Fruit fly (Drosophila melanogaster) whole organism, embryonic: ENCODE measurements around the gene Pgant35A.

Source experiments
- Awh ChIP-seq: fragments of 200-800 bp; sonication (Bioruptor generic); IDR thresholded peaks from 2 replicates; pipeline ENCODE4, ENCODE4 v1.3.6; 2022; ENCODE audit warnings: missing biosample characterization, missing genetic modification characterization
- CG10654 ChIP-seq: fragments of 200-800 bp; sonication (Bioruptor generic); optimal IDR thresholded peaks from 2 replicates; lab custom pipeline; 2016; ENCODE audit warnings: missing biosample characterization, missing genetic modification characterization
- CG11398 ChIP-seq: fragments of 200-800 bp; sonication (Bioruptor generic); optimal IDR thresholded peaks from 2 replicates; lab custom pipeline; 2016; ENCODE audit warnings: missing biosample characterization, missing genetic modification characterization
- CG12219 ChIP-seq: fragments of 200-800 bp; sonication (Bioruptor generic); optimal IDR thresholded peaks from 3 replicates; lab custom pipeline; 2018; ENCODE audit warnings: missing biosample characterization, mild to moderate bottlenecking, missing genetic modification characterization
- CG13287 ChIP-seq: fragments of 200-800 bp; sonication (Bioruptor generic); IDR thresholded peaks from 2 replicates; pipeline ENCODE4 v1.3.6; 2022; ENCODE audit warnings: missing biosample characterization, missing genetic modification characterization; ENCODE audit not compliant: partially characterized antibody
- CG17359 ChIP-seq: fragments of 200-800 bp; sonication (Bioruptor generic); optimal IDR thresholded peaks from 3 replicates; lab custom pipeline; 2018; ENCODE audit warnings: missing biosample characterization, mild to moderate bottlenecking, missing genetic modification characterization, moderate library complexity
- CG17385 ChIP-seq: fragments of 200-800 bp; sonication (Bioruptor generic); optimal IDR thresholded peaks from 3 replicates; lab custom pipeline; 2018; ENCODE audit warnings: missing biosample characterization, mild to moderate bottlenecking, missing genetic modification characterization
- CG1792 ChIP-seq: fragments of 200-800 bp; sonication (Bioruptor generic); optimal IDR thresholded peaks from 2 replicates; lab custom pipeline; 2016; ENCODE audit warnings: missing biosample characterization, missing genetic modification characterization
- CG2120 ChIP-seq: fragments of 200-800 bp; sonication (Bioruptor generic); optimal IDR thresholded peaks from 3 replicates; lab custom pipeline; 2016; ENCODE audit warnings: missing biosample characterization, missing genetic modification characterization
- CG31365 ChIP-seq: fragments of 200-800 bp; sonication (Bioruptor generic); optimal IDR thresholded peaks from 2 replicates; lab custom pipeline; 2018; ENCODE audit warnings: missing biosample characterization, mild to moderate bottlenecking, missing genetic modification characterization
- CG34224 ChIP-seq: fragments of 200-800 bp; sonication (Bioruptor generic); IDR thresholded peaks from 3 replicates; pipeline ENCODE4 v1.3.6; 2022; ENCODE audit warnings: missing biosample characterization, missing genetic modification characterization; ENCODE audit not compliant: partially characterized antibody
- CG34376 ChIP-seq: fragments of 200-800 bp; sonication (Bioruptor generic); optimal IDR thresholded peaks from 2 replicates; lab custom pipeline; 2018; ENCODE audit warnings: missing biosample characterization, mild to moderate bottlenecking, missing genetic modification characterization
- CG34422 ChIP-seq: fragments of 200-800 bp; sonication (Bioruptor generic); IDR thresholded peaks from 3 replicates; pipeline ENCODE4 v1.3.6; 2022; ENCODE audit warnings: missing biosample characterization, missing genetic modification characterization
- CG42726 ChIP-seq: fragments of 200-800 bp; sonication (Bioruptor generic); IDR thresholded peaks from 2 replicates; pipeline ENCODE4 v1.3.6; 2022; ENCODE audit warnings: missing biosample characterization, missing genetic modification characterization; ENCODE audit not compliant: partially characterized antibody
- CG6683 ChIP-seq: fragments of 200-800 bp; sonication (Bioruptor generic); optimal IDR thresholded peaks from 2 replicates; lab custom pipeline; 2017; ENCODE audit warnings: missing biosample characterization, mild to moderate bottlenecking, missing genetic modification characterization, missing genetic modification reagents
- CG6854 ChIP-seq: fragments of 200-800 bp; sonication (Bioruptor generic); optimal IDR thresholded peaks from 3 replicates; lab custom pipeline; 2017; ENCODE audit warnings: missing biosample characterization, mild to moderate bottlenecking, missing genetic modification characterization
- CG8290 ChIP-seq, 3 experiments: fragments of 200-800 bp; sonication (Bioruptor generic); optimal IDR thresholded peaks; 2 replicates each; lab custom pipeline; 2016 to 2019; ENCODE audit warnings: missing biosample characterization in 3 of 3, missing genetic modification characterization in 3 of 3, mild to moderate bottlenecking in 2 of 3, moderate library complexity in 1 of 3
- CoRest ChIP-seq: fragments of 200-800 bp; sonication (Bioruptor generic); optimal IDR thresholded peaks from 3 replicates; lab custom pipeline; 2018; ENCODE audit warnings: missing biosample characterization, mild to moderate bottlenecking, missing genetic modification characterization, moderate library complexity
- Dll ChIP-seq: fragments of 200-800 bp; sonication (Bioruptor generic); IDR thresholded peaks from 4 replicates; pipeline ENCODE4 v1.3.6; 2022; ENCODE audit warnings: missing biosample characterization, missing genetic modification characterization; ENCODE audit not compliant: partially characterized antibody
- Hand ChIP-seq: fragments of 200-800 bp; sonication (Bioruptor generic); optimal IDR thresholded peaks from 2 replicates; lab custom pipeline; 2017; ENCODE audit warnings: mild to moderate bottlenecking, missing biosample characterization, missing genetic modification reagents, missing genetic modification characterization
- HmgD ChIP-seq: fragments of 200-800 bp; sonication (Bioruptor generic); optimal IDR thresholded peaks from 3 replicates; lab custom pipeline; 2016; ENCODE audit warnings: missing biosample characterization, missing genetic modification characterization
- Hr51 ChIP-seq, 2 experiments: fragments of 200-800 bp; sonication (Bioruptor generic); optimal IDR thresholded peaks; 2 replicates in 1 of 2; 3 replicates in 1 of 2; lab custom pipeline; 2016 to 2018; ENCODE audit warnings: missing biosample characterization in 2 of 2, missing genetic modification characterization in 2 of 2, mild to moderate bottlenecking in 1 of 2, moderate library complexity in 1 of 2
- NC2α ChIP-seq: fragments of 200-800 bp; sonication (Bioruptor generic); optimal IDR thresholded peaks from 2 replicates; lab custom pipeline; 2016; ENCODE audit warnings: missing biosample characterization, missing genetic modification characterization
- Nf-YC ChIP-seq: fragments of 200-800 bp; optimal IDR thresholded peaks from 3 replicates; lab custom pipeline; 2019; ENCODE audit warnings: missing biosample characterization, mild to moderate bottlenecking, missing genetic modification characterization, moderate library complexity
- Pdp1 ChIP-seq, 2 experiments: fragments of 200-800 bp; sonication (Bioruptor generic); optimal IDR thresholded peaks; 3 replicates each; lab custom pipeline; 2016; ENCODE audit warnings: missing biosample characterization in 2 of 2, missing genetic modification characterization in 2 of 2, mild to moderate bottlenecking in 1 of 2, moderate library complexity in 1 of 2
- Rfx ChIP-seq: fragments of 200-800 bp; sonication (Bioruptor generic); IDR thresholded peaks from 2 replicates; pipeline ENCODE4 v1.3.6; 2022; ENCODE audit warnings: missing biosample characterization, missing genetic modification characterization
- abd-A ChIP-seq: fragments of 200-800 bp; sonication (Bioruptor generic); optimal IDR thresholded peaks from 3 replicates; lab custom pipeline; 2019; ENCODE audit warnings: missing biosample characterization, mild to moderate bottlenecking, missing genetic modification characterization, moderate library complexity
- ara ChIP-seq: fragments of 200-800 bp; sonication (Bioruptor generic); IDR thresholded peaks from 2 replicates; pipeline ENCODE4 v1.3.6; 2022; ENCODE audit warnings: missing biosample characterization, missing genetic modification characterization
- ato ChIP-seq: fragments of 200-800 bp; sonication (Bioruptor generic); IDR thresholded peaks from 2 replicates; pipeline ENCODE4 v1.3.6; 2022; ENCODE audit warnings: missing biosample characterization, missing genetic modification characterization; ENCODE audit not compliant: partially characterized antibody
- br ChIP-seq: fragments of >200 bp; optimal IDR thresholded peaks from 2 replicates; lab custom pipeline; 2017
- caup ChIP-seq: fragments of 200-800 bp; sonication (Bioruptor generic); optimal IDR thresholded peaks from 3 replicates; lab custom pipeline; 2017; ENCODE audit warnings: missing biosample characterization, mild to moderate bottlenecking, missing genetic modification characterization, moderate library complexity; ENCODE audit not compliant: severe bottlenecking
- croc ChIP-seq: fragments of 200-800 bp; sonication (Bioruptor generic); conservative IDR thresholded peaks from 3 replicates; pipeline ENCODE4 v1.3.6; 2022; ENCODE audit warnings: missing biosample characterization, missing genetic modification characterization
- danr ChIP-seq: fragments of 200-800 bp; sonication (Bioruptor generic); IDR thresholded peaks from 2 replicates; pipeline ENCODE4 v1.3.6; 2022; ENCODE audit warnings: missing biosample characterization, missing genetic modification characterization
- fd102C ChIP-seq: fragments of 200-800 bp; sonication (Bioruptor generic); optimal IDR thresholded peaks from 2 replicates; lab custom pipeline; 2018; ENCODE audit warnings: missing biosample characterization, mild to moderate bottlenecking, missing genetic modification characterization, moderate library complexity
- fd96Cb ChIP-seq: fragments of 200-800 bp; sonication (Bioruptor generic); optimal IDR thresholded peaks from 2 replicates; lab custom pipeline; 2018; ENCODE audit warnings: missing biosample characterization, mild to moderate bottlenecking, missing genetic modification characterization, moderate library complexity
- gro ChIP-seq: fragments of 200-800 bp; sonication (Bioruptor generic); optimal IDR thresholded peaks from 2 replicates; lab custom pipeline; 2016; ENCODE audit warnings: missing biosample characterization, missing genetic modification characterization
- her ChIP-seq: fragments of 200-800 bp; sonication (Bioruptor generic); optimal IDR thresholded peaks from 2 replicates; lab custom pipeline; 2016; ENCODE audit warnings: missing biosample characterization, missing genetic modification characterization
- ind ChIP-seq: fragments of 200-800 bp; sonication (Bioruptor generic); optimal IDR thresholded peaks from 3 replicates; lab custom pipeline; 2016; ENCODE audit warnings: missing biosample characterization, missing genetic modification characterization
- jumu ChIP-seq: fragments of 200-800 bp; sonication (Bioruptor generic); optimal IDR thresholded peaks from 3 replicates; lab custom pipeline; 2016; ENCODE audit warnings: missing biosample characterization, missing genetic modification characterization
- kay ChIP-seq: fragments of 200-800 bp; sonication (Bioruptor generic); optimal IDR thresholded peaks from 2 replicates; lab custom pipeline; 2016; ENCODE audit warnings: missing biosample characterization, missing genetic modification characterization
- mld ChIP-seq: fragments of 200-800 bp; sonication (Bioruptor generic); IDR thresholded peaks from 3 replicates; pipeline ENCODE4 v1.3.6; 2022; ENCODE audit warnings: missing biosample characterization, missing genetic modification characterization; ENCODE audit not compliant: partially characterized antibody
- p53 ChIP-seq: fragments of 200-800 bp; sonication (Bioruptor generic); optimal IDR thresholded peaks from 2 replicates; lab custom pipeline; 2016; ENCODE audit warnings: missing biosample characterization, missing genetic modification characterization
- scrt ChIP-seq: fragments of 200-800 bp; sonication (Bioruptor generic); optimal IDR thresholded peaks from 2 replicates; lab custom pipeline; 2018; ENCODE audit warnings: missing biosample characterization, mild to moderate bottlenecking, missing genetic modification characterization, moderate library complexity
- slbo ChIP-seq: fragments of 200-800 bp; sonication (Bioruptor generic); IDR thresholded peaks from 2 replicates; pipeline ENCODE4 v1.3.6; 2022; ENCODE audit warnings: missing biosample characterization, missing genetic modification characterization
- sqz ChIP-seq: fragments of 200-800 bp; sonication (Bioruptor generic); optimal IDR thresholded peaks from 3 replicates; lab custom pipeline; 2018; ENCODE audit warnings: missing biosample characterization, mild to moderate bottlenecking, missing genetic modification characterization
- sr ChIP-seq: fragments of 200-800 bp; sonication (Bioruptor generic); IDR thresholded peaks from 3 replicates; pipeline ENCODE4 v1.3.6; 2022; ENCODE audit warnings: missing biosample characterization, missing genetic modification characterization
- toy ChIP-seq: fragments of 200-800 bp; sonication (Bioruptor generic); IDR thresholded peaks from 2 replicates; pipeline ENCODE4 v1.3.6; 2022; ENCODE audit warnings: missing biosample characterization, missing genetic modification characterization
- vnd ChIP-seq: fragments of 200-800 bp; sonication (Bioruptor generic); IDR thresholded peaks from 3 replicates; pipeline ENCODE4 v1.3.6; 2022; ENCODE audit warnings: missing biosample characterization, missing genetic modification characterization; ENCODE audit not compliant: partially characterized antibody

Pgant35A gene

DNA sequence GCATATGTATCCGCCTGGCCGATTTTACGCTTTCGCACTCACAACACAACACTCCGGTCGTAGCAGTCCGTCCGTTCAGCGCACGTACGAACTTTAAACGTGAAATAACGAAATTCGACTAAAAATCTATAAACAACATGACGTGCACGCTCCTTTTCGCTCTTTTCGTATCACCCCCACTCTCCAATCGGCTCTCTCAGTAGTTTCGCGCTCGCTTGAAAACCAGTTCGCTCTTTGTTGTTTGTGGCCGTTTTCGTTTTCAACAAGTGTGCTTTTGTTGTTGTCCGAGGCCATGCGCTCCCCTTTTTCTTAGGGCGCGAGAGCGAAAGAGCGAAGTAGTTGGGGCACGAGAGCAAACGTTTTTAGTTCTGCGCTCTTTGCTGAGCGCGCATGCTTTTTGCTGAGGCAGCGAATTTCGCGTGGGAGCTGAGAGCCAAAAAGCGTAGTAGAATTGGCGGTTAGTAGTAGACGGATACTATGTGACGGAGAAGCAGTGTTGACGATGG lies 50.4 kb downstream of the Pgant35A start, which contains the start of gene elB (continued):
- TF ChIP-seq mld, result peak; percentile 31; the same call in 1 of the 3 replicates
- TF ChIP-seq CG6683 (GFP tag; lab: Kevin White, UChicago), result no peak
- peak; percentile 74 for TF ChIP-seq Dll
- peak; percentile 40 for TF ChIP-seq gro (GFP tag; lab: Kevin White, UChicago)
- 0 out of 2 replicates have a peak, but pooled peaks have one; percentile 29 for TF ChIP-seq ato (GFP tag; lab: Robert Waterston, UW)
- TF ChIP-seq CG34224 (GFP tag; lab: Robert Waterston, UW), result peak; percentile 86
- peak in 1 of 2 experiments; percentile 2 for TF ChIP-seq Hr51 (GFP tag; optimal IDR thresholded peaks at IDR 0.05; lab: Kevin White, UChicago)
- peak; percentile 66 for TF ChIP-seq CG6854
- TF ChIP-seq br (lab: Kevin White, UChicago), result no peak
- peak; percentile 15 for TF ChIP-seq CG11398 (GFP tag; lab: Kevin White, UChicago)
- TF ChIP-seq NC2α (GFP tag; lab: Kevin White, UChicago), result no peak
- peak; percentile 22 for TF ChIP-seq CG31365 (tag; lab: Kevin White, UChicago)
- 0 out of 3 replicates have a peak, but pooled peaks have one; percentile 39 for TF ChIP-seq vnd (GFP tag; lab: Robert Waterston, UW)
- TF ChIP-seq fd96Cb, result no peak
- no peak for TF ChIP-seq kay
- 0 out of 2 replicates have a peak, but pooled peaks have one; percentile 31 for TF ChIP-seq Awh (GFP tag; lab: Robert Waterston, UW)
- TF ChIP-seq toy (GFP tag; lab: Robert Waterston, UW), result no peak
- TF ChIP-seq sqz, result peak; percentile 1
- TF ChIP-seq slbo, result 0 out of 2 replicates have a peak, but pooled peaks have one; percentile 23
- TF ChIP-seq jumu (GFP tag; lab: Kevin White, UChicago), result no peak
- TF ChIP-seq CG2120, result peak; percentile 21
- no peak for TF ChIP-seq danr (GFP tag; lab: Robert Waterston, UW)
- TF ChIP-seq HmgD (GFP tag; lab: Kevin White, UChicago), result no peak
- TF ChIP-seq fd102C (GFP tag; lab: Kevin White, UChicago), result no peak
- TF ChIP-seq ind (GFP tag; lab: Kevin White, UChicago), result no peak
- peak; percentile 57 for TF ChIP-seq CG42726
- peak; percentile 72 for TF ChIP-seq CG13287 (GFP tag; lab: Robert Waterston, UW)
- no peak for TF ChIP-seq ara (GFP tag; lab: Robert Waterston, UW)
- peak; percentile 9 for TF ChIP-seq CG17359 (tag; lab: Kevin White, UChicago)
- peak; percentile 81 for TF ChIP-seq abd-A (tag; lab: Kevin White, UChicago)
- TF ChIP-seq scrt (GFP tag; lab: Kevin White, UChicago), result peak; percentile 99
- TF ChIP-seq Rfx, result 0 out of 2 replicates have a peak, but pooled peaks have one; percentile 16
- TF ChIP-seq CG8290 (GFP tag; optimal IDR thresholded peaks at IDR 0.05; lab: Kevin White, UChicago), result no peak
- TF ChIP-seq CG8290 (tag; optimal IDR thresholded peaks at IDR 0.05; lab: Kevin White, UChicago), result peak in 1 of 2 experiments; percentile 64
- TF ChIP-seq CG12219 (GFP tag; lab: Kevin White, UChicago), result peak; percentile 1
- peak; percentile 72; the same call in 1 of the 3 replicates for TF ChIP-seq CG34422 (GFP tag; lab: Robert Waterston, UW)
- peak; percentile 0 for TF ChIP-seq Hand (GFP tag; lab: Kevin White, UChicago)
- TF ChIP-seq Nf-YC (tag; lab: Kevin White, UChicago), result peak; percentile 71
- no peak for TF ChIP-seq CG10654
- peak; percentile 71 for TF ChIP-seq CG17385 (GFP tag; lab: Kevin White, UChicago)
- TF ChIP-seq sr (GFP tag; lab: Robert Waterston, UW), result peak; percentile 85
- TF ChIP-seq croc (GFP tag; lab: Robert Waterston, UW), result no peak
- peak; percentile 55 for TF ChIP-seq CG34376
- peak; percentile 11 for TF ChIP-seq caup (GFP tag; lab: Kevin White, UChicago)
- peak in 1 of 2 experiments; percentile 22 for TF ChIP-seq Pdp1 (GFP tag; optimal IDR thresholded peaks at IDR 0.05; lab: Kevin White, UChicago)
- TF ChIP-seq her (GFP tag; lab: Kevin White, UChicago), result peak; percentile 20
- TF ChIP-seq CoRest, result no peak
- no peak for TF ChIP-seq CG1792 (GFP tag; lab: Kevin White, UChicago)
- TF ChIP-seq p53, result no peak
